Worm (Caenorhabditis elegans) whole organism, late embryonic: ENCODE data around the gene acdh-12.

Source experiments
- C08G9.2 ChIP-seq: sonication (generic microtip); optimal IDR thresholded peaks from 2 replicates; lab custom pipeline; 2016; ENCODE audit warnings: mild to moderate bottlenecking, missing genetic modification characterization, moderate library complexity, missing compliant biosample characterization
- C38D4.7 ChIP-seq: fragments of 200-800 bp; sonication (Bioruptor generic); optimal IDR thresholded peaks from 2 replicates; lab custom pipeline; 2018; ENCODE audit warnings: mild to moderate bottlenecking, missing genetic modification characterization, moderate library complexity, missing compliant biosample characterization
- F13H6.1 ChIP-seq: sonication (generic microtip); optimal IDR thresholded peaks from 2 replicates; lab custom pipeline; 2016; ENCODE audit warnings: missing genetic modification characterization, missing compliant biosample characterization
- K09A11.1 ChIP-seq: sonication (generic microtip); optimal IDR thresholded peaks from 2 replicates; lab custom pipeline; 2017; ENCODE audit warnings: antibody characterized with exemption, mild to moderate bottlenecking, missing genetic modification characterization, missing compliant biosample characterization; ENCODE audit not compliant: insufficient read depth
- Y22D7AL.16 ChIP-seq: sonication (generic microtip); optimal IDR thresholded peaks from 2 replicates; lab custom pipeline; 2016; ENCODE audit warnings: missing genetic modification characterization, missing compliant biosample characterization
- ceh-18 ChIP-seq: sonication (generic microtip); optimal IDR thresholded peaks from 2 replicates; lab custom pipeline; 2016; ENCODE audit warnings: missing genetic modification characterization, missing compliant biosample characterization
- ceh-19 ChIP-seq: fragments of 200-800 bp; sonication (Bioruptor generic); optimal IDR thresholded peaks from 2 replicates; lab custom pipeline; 2018; ENCODE audit warnings: mild to moderate bottlenecking, missing genetic modification characterization, missing compliant biosample characterization
- ceh-2 ChIP-seq: sonication (generic microtip); optimal IDR thresholded peaks from 2 replicates; lab custom pipeline; 2016; ENCODE audit warnings: missing genotype, missing genetic modification characterization, missing compliant biosample characterization
- ceh-22 ChIP-seq: sonication (generic microtip); optimal IDR thresholded peaks from 2 replicates; lab custom pipeline; 2017; ENCODE audit warnings: missing biosample characterization, missing genetic modification characterization
- ceh-24 ChIP-seq: sonication (generic microtip); optimal IDR thresholded peaks from 2 replicates; lab custom pipeline; 2016; ENCODE audit warnings: mild to moderate bottlenecking, missing genetic modification characterization, missing compliant biosample characterization
- ceh-30 ChIP-seq: fragments of 150-350 bp; optimal IDR thresholded peaks from 2 replicates; lab custom pipeline; 2014; ENCODE audit warnings: missing biosample characterization, missing genetic modification characterization
- ceh-31 ChIP-seq: sonication (generic microtip); optimal IDR thresholded peaks from 2 replicates; lab custom pipeline; 2016; ENCODE audit warnings: missing genetic modification characterization, missing compliant biosample characterization
- ceh-34 ChIP-seq: sonication (generic microtip); optimal IDR thresholded peaks from 2 replicates; lab custom pipeline; 2016; ENCODE audit warnings: mild to moderate bottlenecking, missing genetic modification characterization, missing compliant biosample characterization
- ceh-48 ChIP-seq: sonication (generic microtip); optimal IDR thresholded peaks from 2 replicates; lab custom pipeline; 2016; ENCODE audit warnings: missing genetic modification characterization, inconsistent platforms, missing compliant biosample characterization
- ceh-6 ChIP-seq: fragments of 200-800 bp; sonication (Bioruptor generic); optimal IDR thresholded peaks from 2 replicates; lab custom pipeline; 2018; ENCODE audit warnings: mild to moderate bottlenecking, missing genetic modification characterization, missing compliant biosample characterization
- ceh-9 ChIP-seq: sonication (generic microtip); optimal IDR thresholded peaks from 2 replicates; lab custom pipeline; 2016; ENCODE audit warnings: mild to moderate bottlenecking, missing genetic modification characterization, inconsistent platforms, missing compliant biosample characterization
- che-1 ChIP-seq: sonication (generic microtip); optimal IDR thresholded peaks from 2 replicates; lab custom pipeline; 2016; ENCODE audit warnings: mild to moderate bottlenecking, missing genetic modification characterization, missing compliant biosample characterization
- dmd-4 ChIP-seq: sonication (generic microtip); optimal IDR thresholded peaks from 2 replicates; lab custom pipeline; 2016; ENCODE audit warnings: borderline replicate concordance, missing genetic modification characterization, missing compliant biosample characterization
- elt-4 ChIP-seq: sonication (generic microtip); optimal IDR thresholded peaks from 2 replicates; lab custom pipeline; 2016; ENCODE audit warnings: missing genetic modification characterization, missing compliant biosample characterization
- ets-4 ChIP-seq: sonication (generic microtip); optimal IDR thresholded peaks from 2 replicates; lab custom pipeline; 2016; ENCODE audit warnings: missing genetic modification characterization, missing compliant biosample characterization
- eyg-1 ChIP-seq: sonication (generic microtip); optimal IDR thresholded peaks from 2 replicates; lab custom pipeline; 2016; ENCODE audit warnings: missing genotype, missing genetic modification characterization, missing compliant biosample characterization
- fax-1 ChIP-seq: sonication (generic microtip); optimal IDR thresholded peaks from 2 replicates; lab custom pipeline; 2016; ENCODE audit warnings: missing genotype, missing genetic modification characterization, missing compliant biosample characterization
- fkh-6 ChIP-seq: sonication (generic microtip); optimal IDR thresholded peaks from 2 replicates; lab custom pipeline; 2016; ENCODE audit warnings: missing genetic modification characterization, missing compliant biosample characterization
- gmeb-2 ChIP-seq: sonication (generic microtip); optimal IDR thresholded peaks from 2 replicates; lab custom pipeline; 2016; ENCODE audit warnings: missing genetic modification characterization, inconsistent platforms, missing compliant biosample characterization
- hlh-15 ChIP-seq: sonication (generic microtip); optimal IDR thresholded peaks from 2 replicates; lab custom pipeline; 2016; ENCODE audit warnings: missing genetic modification characterization, missing compliant biosample characterization
- hlh-30 ChIP-seq: sonication (generic microtip); optimal IDR thresholded peaks from 2 replicates; lab custom pipeline; 2017; ENCODE audit warnings: antibody characterized with exemption, missing genetic modification characterization, missing compliant biosample characterization; ENCODE audit not compliant: insufficient read depth
- hlh-6 ChIP-seq: sonication (generic microtip); optimal IDR thresholded peaks from 2 replicates; lab custom pipeline; 2016; ENCODE audit warnings: missing genotype, missing genetic modification characterization, missing compliant biosample characterization
- hlh-8 ChIP-seq: sonication (generic microtip); optimal IDR thresholded peaks from 2 replicates; lab custom pipeline; 2016; ENCODE audit warnings: missing genotype, missing genetic modification characterization, missing compliant biosample characterization
- lin-11 ChIP-seq: fragments of 200-800 bp; sonication (Bioruptor generic); optimal IDR thresholded peaks from 2 replicates; lab custom pipeline; 2018; ENCODE audit warnings: mild to moderate bottlenecking, missing genetic modification characterization, missing compliant biosample characterization
- madf-2 ChIP-seq: sonication (generic microtip); optimal IDR thresholded peaks from 2 replicates; lab custom pipeline; 2017; ENCODE audit warnings: missing genetic modification characterization, missing compliant biosample characterization
- mec-3 ChIP-seq: sonication (generic microtip); optimal IDR thresholded peaks from 2 replicates; lab custom pipeline; 2016; ENCODE audit warnings: borderline replicate concordance, missing genetic modification characterization, missing compliant biosample characterization
- nfya-1 ChIP-seq: sonication (generic microtip); optimal IDR thresholded peaks from 2 replicates; lab custom pipeline; 2017; ENCODE audit warnings: missing genetic modification characterization, mild to moderate bottlenecking, missing compliant biosample characterization, antibody characterized with exemption, moderate library complexity
- nhr-232 ChIP-seq: sonication (generic microtip); optimal IDR thresholded peaks from 2 replicates; lab custom pipeline; 2016; ENCODE audit warnings: missing genetic modification characterization, missing compliant biosample characterization
- npax-4 ChIP-seq: sonication (generic microtip); optimal IDR thresholded peaks from 2 replicates; lab custom pipeline; 2016; ENCODE audit warnings: missing genetic modification characterization, missing compliant biosample characterization
- pag-3 ChIP-seq: sonication (generic microtip); optimal IDR thresholded peaks from 2 replicates; lab custom pipeline; 2016; ENCODE audit warnings: missing compliant biosample characterization, missing genetic modification characterization, borderline replicate concordance
- pha-2 ChIP-seq: sonication (generic microtip); optimal IDR thresholded peaks from 2 replicates; lab custom pipeline; 2017; ENCODE audit warnings: mild to moderate bottlenecking, missing genetic modification characterization, missing compliant biosample characterization
- pha-4 ChIP-seq: fragments of 150-350 bp; optimal IDR thresholded peaks from 2 replicates; lab custom pipeline; 2018; ENCODE audit warnings: missing biosample characterization, missing genetic modification reagents, missing genetic modification characterization
- pqm-1 ChIP-seq: sonication (generic microtip); optimal IDR thresholded peaks from 2 replicates; lab custom pipeline; 2016; ENCODE audit warnings: missing genetic modification characterization, missing compliant biosample characterization
- ref-2 ChIP-seq: sonication (generic microtip); optimal IDR thresholded peaks from 2 replicates; lab custom pipeline; 2016; ENCODE audit warnings: missing genetic modification characterization, missing compliant biosample characterization
- rnt-1 ChIP-seq: sonication (generic microtip); optimal IDR thresholded peaks from 2 replicates; lab custom pipeline; 2016; ENCODE audit warnings: missing genetic modification characterization, missing compliant biosample characterization
- sdc-2 ChIP-seq: sonication (generic microtip); optimal IDR thresholded peaks from 2 replicates; lab custom pipeline; 2016; ENCODE audit warnings: missing genotype, missing genetic modification characterization, missing compliant biosample characterization
- sox-4 ChIP-seq: sonication (generic microtip); optimal IDR thresholded peaks from 2 replicates; lab custom pipeline; 2017; ENCODE audit warnings: mild to moderate bottlenecking, missing genetic modification characterization, inconsistent platforms, missing compliant biosample characterization
- tbx-2 ChIP-seq: sonication (generic microtip); optimal IDR thresholded peaks from 2 replicates; lab custom pipeline; 2016; ENCODE audit warnings: missing genetic modification characterization, missing compliant biosample characterization
- tbx-7 ChIP-seq: sonication (generic microtip); optimal IDR thresholded peaks from 2 replicates; lab custom pipeline; 2016; ENCODE audit warnings: missing genotype, missing genetic modification characterization, missing compliant biosample characterization
- unc-3 ChIP-seq, 2 experiments: fragments of 200-800 bp in 1 of 2; sonication (Bioruptor generic) in 1 of 2; sonication (generic microtip) in 1 of 2; conservative IDR thresholded peaks in 1 of 2; optimal IDR thresholded peaks in 1 of 2; 2 replicates each; pipeline versions ENCODE4 v1.3.6 to Lab custom; 2016 to 2022; ENCODE audit warnings: missing compliant biosample characterization in 2 of 2, missing genetic modification characterization in 2 of 2, missing genetic modification reagents in 1 of 2
- unc-55 ChIP-seq: sonication (generic microtip); optimal IDR thresholded peaks from 2 replicates; lab custom pipeline; 2017; ENCODE audit warnings: missing biosample characterization, missing genetic modification reagents, missing genetic modification characterization
- unc-86 ChIP-seq: sonication (generic microtip); optimal IDR thresholded peaks from 2 replicates; lab custom pipeline; 2016; ENCODE audit warnings: missing genetic modification characterization, missing compliant biosample characterization
- zip-5 ChIP-seq: sonication (generic microtip); optimal IDR thresholded peaks from 2 replicates; lab custom pipeline; 2016; ENCODE audit warnings: missing genetic modification characterization, missing compliant biosample characterization
- ztf-16 ChIP-seq: sonication (generic microtip); optimal IDR thresholded peaks from 2 replicates; lab custom pipeline; 2017; ENCODE audit warnings: missing genetic modification characterization, missing compliant biosample characterization

acdh-12 gene

ce11 chrII:7153095-7153494, 42.3 kb downstream of the acdh-12 start:
- peak; percentile 17 for TF ChIP-seq ceh-6

ce11 chrII:7151969-7152631, 43.3 kb downstream of the acdh-12 start, which contains the start of gene fust-1:
Gene fust-1 (plus strand): TSS chrII:7152581.
- TF ChIP-seq ceh-34 (peak; percentile 76), hlh-30 (peak; percentile 58), che-1 (peak; percentile 21), sox-4 (tag; lab: Kevin White, UChicago) (peak; percentile 58), lin-11 (peak; percentile 30), pqm-1 (tag; lab: Kevin White, UChicago) (no peak), hlh-6 (peak; percentile 9), tbx-7 (tag; lab: Kevin White, UChicago) (peak; percentile 22), ceh-22 (tag; lab: Kevin White, UChicago) (no peak), npax-4 (tag; lab: Kevin White, UChicago) (peak; percentile 10), hlh-8 (tag; lab: Kevin White, UChicago) (peak; percentile 58), ztf-16 (tag; lab: Kevin White, UChicago) (peak; percentile 49), ceh-30 (tag; lab: Kevin White, UChicago) (peak; percentile 34), unc-3 (GFP tag; conservative IDR thresholded peaks at IDR 0.05; lab: Robert Waterston, UW) (no peak; the same call in 1 of the 2 replicates), unc-3 (tag; optimal IDR thresholded peaks at IDR 0.05; lab: Kevin White, UChicago) (peak; percentile 26), nfya-1 (peak; percentile 86), unc-55 (GFP tag; lab: Kevin White, UChicago) (peak; percentile 23), mec-3 (tag; lab: Kevin White, UChicago) (no peak), fkh-6 (tag; lab: Kevin White, UChicago) (peak; percentile 23), unc-86 (tag; lab: Kevin White, UChicago) (peak; percentile 70), dmd-4 (no peak), zip-5 (tag; lab: Kevin White, UChicago) (peak; percentile 23), nhr-232 (tag; lab: Kevin White, UChicago) (peak; percentile 20), ref-2 (tag; lab: Kevin White, UChicago) (peak; percentile 73), gmeb-2 (peak; percentile 69), elt-4 (no peak), ceh-9 (tag; lab: Kevin White, UChicago) (no peak), ceh-31 (tag; lab: Kevin White, UChicago) (peak; percentile 76), ceh-18 (tag; lab: Kevin White, UChicago) (peak; percentile 78), rnt-1 (peak; percentile 76), K09A11.1 (tag; lab: Kevin White, UChicago) (peak; percentile 51), ceh-19 (GFP tag; lab: Kevin White, UChicago) (peak; percentile 42), ceh-48 (tag; lab: Kevin White, UChicago) (peak; percentile 32), C08G9.2 (peak; percentile 57), ets-4 (tag; lab: Kevin White, UChicago) (peak; percentile 64), pha-2 (tag; lab: Kevin White, UChicago) (no peak), ceh-2 (tag; lab: Kevin White, UChicago) (peak; percentile 62), sdc-2 (tag; lab: Kevin White, UChicago) (peak; percentile 30), Y22D7AL.16 (peak; percentile 47), C38D4.7 (GFP tag; lab: Kevin White, UChicago) (peak; percentile 20), eyg-1 (tag; lab: Kevin White, UChicago) (no peak), F13H6.1 (tag; lab: Kevin White, UChicago) (peak; percentile 6), ceh-24 (tag; lab: Kevin White, UChicago) (no peak), hlh-15 (tag; lab: Kevin White, UChicago) (no peak), pag-3 (no peak), pha-4 (tag; lab: Kevin White, UChicago) (no peak), tbx-2 (tag; lab: Kevin White, UChicago) (peak; percentile 78), fax-1 (tag; lab: Kevin White, UChicago) (peak; percentile 40), madf-2 (tag; lab: Kevin White, UChicago) (peak; percentile 74)
